Fruit fly (Drosophila melanogaster): Measurements from ENCODE around the gene NK7.1.

- TF ChIP-seq CG1620 (GFP tag; optimal IDR thresholded peaks at IDR 0.05) (no peak), CG11617 (GFP tag; optimal IDR thresholded peaks at IDR 0.05) (no peak), CG33017 (tag; optimal IDR thresholded peaks at IDR 0.05) (no peak), CG14711 (tag; optimal IDR thresholded peaks at IDR 0.05) (no peak), Hr96 (GFP tag; optimal IDR thresholded peaks at IDR 0.05) (no peak), kay (GFP tag; ENCODE audit: borderline replicate concordance) (no peak), cnc (optimal IDR thresholded peaks at IDR 0.05) (no peak), ovo (GFP tag; optimal IDR thresholded peaks at IDR 0.05) (no peak), cic (GFP tag; optimal IDR thresholded peaks at IDR 0.05) (no peak), tj (GFP tag; optimal IDR thresholded peaks at IDR 0.05) (no peak), CG7101 (tag; optimal IDR thresholded peaks at IDR 0.05) (no peak)
Observed at dm6 chr3R:14415679-14416078, 42.9 kb upstream of the NK7.1 start.

Data from whole organism, adult.